Fruit fly (Drosophila melanogaster) whole organism: ENCODE results near the gene Sox100B.

ENCODE experiments used
- CG8478 ChIP-seq: fragments of >200 bp; optimal IDR thresholded peaks from 2 replicates; lab custom pipeline; 2018; ENCODE audit warnings: inconsistent platforms
- Dll ChIP-seq: fragments of >200 bp; optimal IDR thresholded peaks from 2 replicates; lab custom pipeline; 2017
- pan ChIP-seq: fragments of >200 bp; optimal IDR thresholded peaks from 2 replicates; lab custom pipeline; 2017
- psq ChIP-seq: fragments of >200 bp; optimal IDR thresholded peaks from 2 replicates; lab custom pipeline; 2017
- usp ChIP-seq: fragments of >200 bp; optimal IDR thresholded peaks from 2 replicates; lab custom pipeline; 2017; ENCODE audit warnings: missing biosample characterization, missing genetic modification characterization, mixed read lengths

DNA sequence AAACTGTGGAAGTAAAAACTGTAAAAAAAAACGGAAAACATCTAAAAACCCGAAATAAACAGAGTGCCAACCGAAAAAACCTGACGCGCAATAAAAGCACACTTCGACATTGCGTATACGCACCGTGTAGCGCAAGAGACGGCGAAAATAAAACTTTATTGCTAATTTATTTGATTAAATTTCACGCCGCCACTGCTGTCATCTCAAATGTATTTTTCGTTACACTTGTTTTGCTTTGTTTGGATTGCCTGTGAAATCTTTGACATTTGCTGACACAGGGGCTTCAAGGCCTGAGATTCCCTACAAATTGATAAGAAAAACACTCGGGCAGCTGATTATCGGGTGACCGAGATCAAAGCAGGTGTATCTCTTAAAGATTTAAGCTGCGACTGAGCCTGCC, 44.3 kb upstream of the Sox100B start:
- TF ChIP-seq usp (GFP tag; lab: Kevin White, UChicago), result no peak
- no peak for TF ChIP-seq psq (lab: Kevin White, UChicago)
- no peak for TF ChIP-seq Dll (lab: Kevin White, UChicago)
- TF ChIP-seq pan (lab: Kevin White, UChicago), result no peak
- no peak for TF ChIP-seq CG8478 (lab: Kevin White, UChicago)
